Fruit fly (Drosophila melanogaster) whole organism: ENCODE data around the gene sau.

Experiments
- CG8478 ChIP-seq: fragments of >200 bp; optimal IDR thresholded peaks from 2 replicates; lab custom pipeline; 2018; ENCODE audit warnings: inconsistent platforms
- Dll ChIP-seq: fragments of >200 bp; optimal IDR thresholded peaks from 2 replicates; lab custom pipeline; 2017
- EcR ChIP-seq, 2 experiments: fragments of >200 bp; optimal IDR thresholded peaks; 2 replicates each; lab custom pipeline; 2017; ENCODE audit warnings: missing biosample characterization in 2 of 2, missing genetic modification characterization in 2 of 2, missing genetic modification reagents in 2 of 2
- pan ChIP-seq: fragments of >200 bp; optimal IDR thresholded peaks from 2 replicates; lab custom pipeline; 2017
- psq ChIP-seq: fragments of >200 bp; optimal IDR thresholded peaks from 2 replicates; lab custom pipeline; 2017
- usp ChIP-seq: fragments of >200 bp; optimal IDR thresholded peaks from 2 replicates; lab custom pipeline; 2017; ENCODE audit warnings: missing biosample characterization, missing genetic modification characterization, mixed read lengths

Gene sau

DNA sequence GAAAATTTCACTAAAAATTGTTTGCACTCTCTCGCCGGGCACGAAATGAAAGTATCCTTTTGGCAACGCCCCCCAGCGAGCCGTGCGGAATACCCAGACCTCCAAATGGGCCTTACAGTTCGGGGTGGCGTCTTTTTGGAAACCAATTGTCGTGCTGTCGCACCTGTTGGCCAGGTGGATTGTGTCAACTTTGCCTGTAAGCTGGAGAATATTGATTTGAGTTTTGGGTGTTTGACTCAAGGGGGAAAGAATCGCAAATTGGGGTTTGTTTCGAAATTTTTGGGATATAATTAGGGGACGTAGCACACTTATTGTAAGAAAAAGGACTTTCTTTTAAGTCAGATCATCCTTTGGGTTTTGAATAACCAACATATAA is 28.0 kb upstream of the sau start:
- TF ChIP-seq pan (lab: Kevin White, UChicago): no peak
- no peak for TF ChIP-seq CG8478 (lab: Kevin White, UChicago)
- TF ChIP-seq usp (GFP tag; lab: Kevin White, UChicago): no peak
- TF ChIP-seq Dll (lab: Kevin White, UChicago): no peak
- no peak for TF ChIP-seq EcR (GFP tag; optimal IDR thresholded peaks at IDR 0.05; lab: Kevin White, UChicago)
- no peak for TF ChIP-seq psq (lab: Kevin White, UChicago)

DNA sequence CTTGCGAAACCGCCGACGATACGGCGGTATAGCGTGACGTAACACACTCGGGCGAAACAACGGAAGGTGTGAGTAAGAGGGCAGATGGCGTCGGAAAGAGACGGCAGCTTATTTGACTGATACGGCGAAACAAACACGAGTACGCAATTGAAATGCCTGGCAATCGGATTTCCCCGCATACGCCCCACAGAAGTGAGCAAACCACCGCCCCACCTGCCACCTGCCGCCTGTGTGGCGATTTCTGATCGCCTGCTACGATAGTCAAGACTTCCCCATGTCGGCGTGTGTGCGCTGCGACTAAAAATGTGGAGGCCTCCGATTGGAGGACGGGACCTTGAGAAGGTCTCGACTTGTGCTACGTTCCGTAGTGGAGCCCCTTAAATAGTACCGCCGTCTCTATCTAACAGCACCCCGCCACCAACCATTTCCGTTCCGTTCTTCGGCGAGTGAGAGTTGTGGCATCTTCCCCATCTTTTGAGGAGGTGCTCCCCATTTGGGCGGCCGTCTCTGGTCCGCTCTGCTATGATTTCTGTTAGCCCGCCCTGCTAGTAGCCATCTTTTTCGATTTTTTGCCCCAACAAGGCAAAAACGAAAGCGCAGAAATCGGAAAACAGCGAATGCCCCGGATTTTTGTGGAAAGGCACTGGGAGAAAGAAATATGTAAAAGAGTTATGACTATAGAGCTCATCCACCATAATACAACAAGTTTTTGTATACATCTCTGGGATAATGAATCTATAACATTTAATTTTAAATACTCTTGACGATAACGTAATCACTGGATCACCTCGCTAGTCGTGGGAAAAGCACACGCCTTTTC is 27.3 kb upstream of the sau start:
- TF ChIP-seq psq (lab: Kevin White, UChicago): no peak
- TF ChIP-seq pan (lab: Kevin White, UChicago): no peak
- peak; percentile 65 to 90 for TF ChIP-seq EcR (GFP tag; optimal IDR thresholded peaks at IDR 0.05; lab: Kevin White, UChicago)
- no peak for TF ChIP-seq Dll (lab: Kevin White, UChicago)
- no peak for TF ChIP-seq usp (GFP tag; lab: Kevin White, UChicago)
- TF ChIP-seq CG8478 (lab: Kevin White, UChicago): peak; percentile 21

DNA sequence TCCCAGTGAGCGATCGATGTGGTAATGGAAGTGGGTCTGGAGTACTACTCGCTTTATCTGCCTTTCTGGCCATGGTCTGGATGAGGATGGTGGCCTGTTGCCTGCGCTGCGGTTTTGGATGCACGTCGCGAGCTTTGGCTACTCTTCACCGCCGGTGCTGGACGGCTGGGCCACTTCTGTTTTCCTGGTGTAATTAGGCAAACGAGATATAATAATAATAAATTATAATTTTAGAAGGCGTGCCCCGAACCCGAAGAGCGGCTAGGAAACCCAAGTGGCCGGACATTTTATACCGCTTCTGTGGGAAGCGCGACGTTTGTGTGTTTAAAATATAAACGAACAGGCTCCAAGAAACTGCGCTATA is 26.7 kb upstream of the sau start:
- TF ChIP-seq psq (lab: Kevin White, UChicago): no peak
- TF ChIP-seq Dll (lab: Kevin White, UChicago): no peak
- no peak for TF ChIP-seq CG8478 (lab: Kevin White, UChicago)

DNA sequence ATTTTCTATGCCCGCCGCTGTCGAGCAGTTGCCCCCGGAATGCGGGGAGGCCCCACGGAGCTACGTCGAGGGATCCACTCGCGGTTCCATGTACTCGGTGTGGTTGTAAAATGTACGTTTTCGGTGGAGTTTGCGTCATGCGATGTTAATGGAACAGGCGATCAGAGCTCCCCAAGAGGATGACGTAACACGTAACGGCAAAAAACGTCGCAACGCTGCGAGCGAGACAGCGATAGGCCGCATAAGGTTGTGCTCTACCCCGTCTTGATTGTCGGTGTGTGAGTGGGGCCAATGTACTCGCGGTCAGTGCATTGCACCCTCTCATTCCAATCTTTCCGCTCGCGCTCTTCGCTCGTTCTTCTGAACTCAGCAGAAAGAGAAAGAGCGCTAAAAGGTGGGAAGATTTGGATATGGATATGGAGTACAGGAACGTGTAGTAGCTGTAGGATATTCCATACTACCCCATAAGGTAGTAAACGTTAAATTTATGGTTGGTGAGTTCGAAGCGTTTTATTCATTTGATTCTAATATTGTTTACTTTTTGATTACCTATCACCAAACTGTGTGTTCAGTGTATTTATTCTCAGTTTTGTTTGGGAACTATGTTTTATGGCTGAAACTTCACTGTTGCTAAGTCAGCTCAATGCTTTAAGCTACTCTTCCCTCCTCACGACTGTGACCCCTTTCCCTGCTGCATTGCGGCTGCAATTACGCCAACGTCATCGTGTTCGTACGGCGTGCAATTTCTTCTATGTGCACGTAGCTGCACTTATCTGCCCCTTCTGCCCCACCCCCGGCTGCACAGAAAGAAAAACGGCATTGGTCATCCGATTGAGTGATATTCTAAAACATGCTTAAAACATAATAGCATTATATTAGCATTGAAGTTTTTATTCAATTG is 25.8 kb upstream of the sau start:
- TF ChIP-seq psq (lab: Kevin White, UChicago): no peak
- TF ChIP-seq CG8478 (lab: Kevin White, UChicago): no peak
- TF ChIP-seq EcR (GFP tag; optimal IDR thresholded peaks at IDR 0.05; lab: Kevin White, UChicago): peak; percentile 100

DNA sequence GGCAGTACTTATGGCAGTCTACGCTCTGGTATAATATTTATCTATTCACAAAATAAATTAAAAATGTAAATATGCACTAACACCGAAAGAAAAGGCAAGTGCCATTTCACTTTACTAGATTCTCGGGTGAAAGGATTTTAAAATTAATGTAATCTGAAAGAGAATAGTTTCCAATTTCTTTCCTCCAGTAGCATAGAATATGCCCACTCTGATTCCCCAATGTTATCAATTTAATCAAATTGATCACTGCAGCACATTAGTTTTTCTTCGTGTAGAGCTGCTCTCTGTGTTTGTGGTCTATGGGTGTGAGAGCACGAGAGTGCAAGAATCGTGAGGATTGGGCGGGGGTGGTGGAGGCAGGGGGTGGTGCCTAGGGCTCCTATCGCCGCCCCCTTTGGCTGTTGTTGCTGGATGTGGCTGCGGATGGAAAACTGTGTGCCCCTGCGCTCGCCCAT is 25.0 kb upstream of the sau start:
- TF ChIP-seq EcR (GFP tag; optimal IDR thresholded peaks at IDR 0.05; lab: Kevin White, UChicago) (peak in 1 of 2 experiments; percentile 82), usp (GFP tag; lab: Kevin White, UChicago) (no peak)

DNA sequence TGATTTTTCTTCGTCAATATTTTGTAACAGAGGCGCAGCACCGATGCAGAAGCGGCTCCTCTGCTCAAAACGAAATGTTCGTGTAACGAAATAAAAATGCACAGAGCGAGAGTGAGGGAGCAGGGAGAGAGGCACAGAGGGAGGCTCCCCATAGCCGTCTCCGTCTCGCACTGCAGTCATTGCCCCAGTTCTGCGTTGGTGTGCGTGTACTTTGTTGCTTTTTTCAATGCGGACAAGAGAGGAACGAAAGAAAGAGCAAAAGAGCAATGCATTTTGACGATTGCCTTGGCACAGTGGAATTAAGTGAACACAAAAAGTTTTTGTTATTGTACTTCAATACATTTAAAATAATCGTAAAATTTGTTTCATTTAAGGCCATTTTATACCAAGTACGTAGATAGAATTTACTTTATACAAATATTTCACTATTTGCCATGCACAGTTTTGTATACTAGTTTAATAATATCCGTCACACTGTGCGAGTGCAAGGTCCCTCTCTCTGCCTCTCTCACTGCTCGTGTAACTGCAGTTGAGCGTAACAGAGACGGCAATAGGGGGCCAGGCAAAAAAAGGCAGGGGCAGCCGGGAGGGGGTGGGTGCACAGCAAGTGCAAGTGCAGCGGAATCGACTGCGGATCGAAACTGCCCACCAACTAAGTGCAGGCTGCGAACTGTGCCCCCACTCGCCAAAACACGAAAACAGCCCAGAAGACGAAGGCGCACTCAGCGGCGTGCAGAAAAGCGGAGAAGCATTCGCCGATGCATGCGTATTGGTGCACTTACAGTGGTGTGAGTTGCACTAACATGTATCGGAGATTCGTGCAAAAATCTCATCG is 23.9 kb upstream of the sau start:
- TF ChIP-seq pan (lab: Kevin White, UChicago) (no peak), usp (GFP tag; lab: Kevin White, UChicago) (no peak), CG8478 (lab: Kevin White, UChicago) (no peak), EcR (GFP tag; optimal IDR thresholded peaks at IDR 0.05; lab: Kevin White, UChicago) (peak; percentile 98), Dll (lab: Kevin White, UChicago) (peak; percentile 29), psq (lab: Kevin White, UChicago) (no peak)

DNA sequence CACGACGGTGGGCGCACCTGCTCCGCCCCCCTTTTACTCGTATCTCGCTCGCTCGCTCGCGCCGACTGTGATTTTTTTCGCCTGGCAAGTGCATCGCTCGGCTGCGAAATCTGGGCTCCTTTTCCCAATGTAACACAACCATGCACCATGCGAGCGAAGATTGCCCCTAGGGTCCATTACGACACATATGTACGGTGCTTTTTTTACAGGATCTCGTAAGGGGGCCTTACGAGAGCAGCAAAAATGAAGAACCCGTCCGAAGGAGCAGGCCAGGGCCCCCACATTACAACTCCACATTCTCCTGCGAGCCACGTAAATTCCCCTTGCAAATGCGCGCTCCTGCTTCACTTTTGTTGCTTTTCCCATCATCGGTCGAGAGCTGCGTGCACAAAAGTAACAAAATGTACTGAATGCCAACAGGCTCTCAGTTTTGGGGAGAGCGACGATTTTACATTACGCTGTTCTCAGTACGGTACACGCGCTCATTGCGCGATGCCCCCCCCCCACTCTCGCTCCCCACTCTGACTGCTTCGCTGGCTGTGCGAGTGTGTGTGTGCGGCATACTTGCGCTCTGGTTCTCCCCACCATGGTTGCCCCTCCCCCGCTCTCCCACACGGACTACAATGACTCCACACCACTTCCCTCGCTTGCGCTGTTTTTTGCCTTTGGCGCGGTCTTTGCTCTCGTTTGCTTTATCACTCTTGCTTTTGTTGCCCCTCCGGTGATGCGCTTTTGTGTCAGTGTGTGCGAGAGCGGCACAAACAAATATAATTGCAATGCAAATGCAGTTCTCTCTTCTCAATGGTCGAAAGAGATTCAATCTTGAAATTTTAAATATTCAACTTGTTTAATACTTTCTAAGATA is 23.1 kb upstream of the sau start:
- TF ChIP-seq psq (lab: Kevin White, UChicago): no peak
- no peak for TF ChIP-seq Dll (lab: Kevin White, UChicago)
- TF ChIP-seq pan (lab: Kevin White, UChicago): no peak
- no peak for TF ChIP-seq CG8478 (lab: Kevin White, UChicago)
- peak; percentile 98 to 99 for TF ChIP-seq EcR (GFP tag; optimal IDR thresholded peaks at IDR 0.05; lab: Kevin White, UChicago)

DNA sequence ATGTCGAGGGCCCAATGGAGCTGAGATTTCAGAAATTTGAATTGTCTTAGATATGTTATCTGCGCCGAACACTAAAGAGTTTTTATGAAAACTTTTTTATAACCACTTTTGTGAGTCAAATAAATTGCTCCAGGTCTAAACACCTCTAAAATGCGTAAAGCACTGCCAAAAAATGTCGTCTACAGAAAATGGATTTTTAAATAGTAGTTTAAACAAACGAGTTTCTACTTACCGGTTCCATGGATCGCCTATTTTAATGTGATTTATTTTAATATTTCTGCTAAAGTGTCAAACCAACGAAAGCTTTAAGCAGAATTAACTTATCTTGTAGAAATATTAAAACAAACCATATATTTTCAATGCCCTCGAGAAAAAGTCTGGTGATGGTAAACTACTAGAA is 20.1 kb upstream of the sau start, which contains the start of gene CG31668:
Gene CG31668 (minus strand): TSS at position 101 of the 400 bp plus-strand sequence.
- no peak for TF ChIP-seq usp (GFP tag; lab: Kevin White, UChicago)
- no peak for TF ChIP-seq Dll (lab: Kevin White, UChicago)
- no peak for TF ChIP-seq psq (lab: Kevin White, UChicago)
- TF ChIP-seq EcR (GFP tag; optimal IDR thresholded peaks at IDR 0.05; lab: Kevin White, UChicago): no peak
- no peak for TF ChIP-seq CG8478 (lab: Kevin White, UChicago)
- TF ChIP-seq pan (lab: Kevin White, UChicago): no peak

DNA sequence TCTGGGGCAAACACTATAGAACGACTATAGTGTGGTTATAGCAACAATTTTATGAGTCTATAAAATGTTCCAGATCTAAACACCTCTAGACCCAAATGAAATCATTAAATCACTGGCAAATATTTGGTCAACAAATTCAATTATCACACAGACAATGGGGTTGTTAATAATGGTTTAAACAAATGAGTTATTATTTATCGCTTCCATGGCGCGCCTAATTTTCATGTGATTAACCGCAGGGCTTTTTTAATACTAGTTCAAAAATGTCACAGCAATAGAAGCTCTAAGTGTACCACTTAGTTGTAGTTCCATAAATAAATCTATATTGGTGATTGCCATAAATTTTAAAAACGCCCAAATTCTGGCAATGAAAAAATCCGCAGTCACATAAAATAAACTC is 17.1 kb upstream of the sau start, which contains the start of gene CG33124:
Gene CG33124 (minus strand): TSS at position 101 of the 400 bp plus-strand sequence.
- TF ChIP-seq usp (GFP tag; lab: Kevin White, UChicago): no peak
- no peak for TF ChIP-seq pan (lab: Kevin White, UChicago)
- no peak for TF ChIP-seq CG8478 (lab: Kevin White, UChicago)
- no peak for TF ChIP-seq Dll (lab: Kevin White, UChicago)
- TF ChIP-seq psq (lab: Kevin White, UChicago): no peak
- TF ChIP-seq EcR (GFP tag; optimal IDR thresholded peaks at IDR 0.05; lab: Kevin White, UChicago): no peak

DNA sequence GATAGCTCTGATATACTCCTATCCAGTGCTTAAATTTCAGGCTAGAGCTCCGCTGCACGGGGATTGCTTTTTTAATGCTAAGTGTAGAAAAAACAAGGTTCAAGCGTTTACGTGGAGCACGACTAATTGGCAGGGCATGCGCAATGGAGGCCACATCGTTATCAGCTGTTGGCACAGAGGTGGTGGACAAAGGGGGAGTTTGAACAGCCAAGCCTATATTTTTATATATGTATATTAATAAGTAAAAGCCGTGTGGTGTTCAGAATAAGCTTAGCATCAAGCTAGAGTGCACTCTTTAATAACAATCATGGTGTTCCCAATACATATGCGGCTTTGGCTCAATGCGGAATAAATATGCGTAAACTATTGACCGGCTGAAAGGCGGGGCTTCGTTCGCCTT is 13.7 kb upstream of the sau start, which contains the start of gene CG15385:
Gene CG15385 (minus strand): TSS at position 94 of the 400 bp plus-strand sequence.
- TF ChIP-seq EcR (GFP tag; optimal IDR thresholded peaks at IDR 0.05; lab: Kevin White, UChicago) (no peak), Dll (lab: Kevin White, UChicago) (no peak), psq (lab: Kevin White, UChicago) (no peak), CG8478 (lab: Kevin White, UChicago) (no peak), usp (GFP tag; lab: Kevin White, UChicago) (no peak), pan (lab: Kevin White, UChicago) (no peak)
